Fruit fly (Drosophila melanogaster) whole organism, embryonic: ENCODE data around the gene f-cup.

Experiments
- ATbp ChIP-seq: fragments of 200-800 bp; sonication (Bioruptor generic); optimal IDR thresholded peaks from 2 replicates; lab custom pipeline; 2017; ENCODE audit warnings: missing biosample characterization, mild to moderate bottlenecking, missing genetic modification characterization, missing genetic modification reagents
- Abd-B ChIP-seq: fragments of 200-800 bp; sonication (Bioruptor generic); optimal IDR thresholded peaks from 2 replicates; lab custom pipeline; 2018; ENCODE audit warnings: missing biosample characterization, mild to moderate bottlenecking, missing genetic modification characterization, moderate library complexity
- Bgb ChIP-seq: fragments of 200-800 bp; sonication (Bioruptor generic); IDR thresholded peaks from 2 replicates; pipeline ENCODE4 v1.3.6; 2022; ENCODE audit warnings: missing biosample characterization, missing genetic modification characterization; ENCODE audit not compliant: partially characterized antibody
- C15 ChIP-seq: fragments of 200-800 bp; sonication (Bioruptor generic); IDR thresholded peaks from 3 replicates; pipeline ENCODE4 v1.3.6; 2022; ENCODE audit warnings: missing biosample characterization, missing genetic modification characterization
- CG1024 ChIP-seq: fragments of 200-800 bp; sonication (Bioruptor generic); IDR thresholded peaks from 2 replicates; pipeline ENCODE4 v1.3.6; 2022; ENCODE audit warnings: missing biosample characterization, missing genetic modification characterization
- CG10543 ChIP-seq: fragments of 200-800 bp; sonication (Bioruptor generic); optimal IDR thresholded peaks from 3 replicates; lab custom pipeline; 2017; ENCODE audit warnings: missing biosample characterization, mild to moderate bottlenecking, missing genetic modification characterization, moderate library complexity
- CG12769 ChIP-seq: fragments of 200-800 bp; sonication (Bioruptor generic); optimal IDR thresholded peaks from 2 replicates; lab custom pipeline; 2019; ENCODE audit warnings: missing biosample characterization, mild to moderate bottlenecking, missing genetic modification characterization, moderate library complexity
- CG16813 ChIP-seq: fragments of 200-800 bp; sonication (Bioruptor generic); IDR thresholded peaks from 3 replicates; pipeline ENCODE4 v1.3.6; 2022; ENCODE audit warnings: missing biosample characterization, missing genetic modification characterization; ENCODE audit not compliant: partially characterized antibody
- CG1792 ChIP-seq: fragments of 200-800 bp; sonication (Bioruptor generic); optimal IDR thresholded peaks from 2 replicates; lab custom pipeline; 2016; ENCODE audit warnings: missing biosample characterization, missing genetic modification characterization
- CG2116 ChIP-seq: fragments of 200-800 bp; sonication (Bioruptor generic); optimal IDR thresholded peaks from 3 replicates; lab custom pipeline; 2018; ENCODE audit warnings: missing biosample characterization, mild to moderate bottlenecking, missing genetic modification characterization
- CG2199 ChIP-seq: fragments of 200-800 bp; sonication (Bioruptor generic); IDR thresholded peaks from 3 replicates; pipeline ENCODE4 v1.3.6; 2022; ENCODE audit warnings: missing biosample characterization, missing genetic modification characterization
- CG2678 ChIP-seq: fragments of 200-800 bp; sonication (Bioruptor generic); optimal IDR thresholded peaks from 3 replicates; lab custom pipeline; 2019; ENCODE audit warnings: missing biosample characterization, mild to moderate bottlenecking, missing genetic modification characterization, moderate library complexity
- CG31388 ChIP-seq: fragments of 200-800 bp; sonication (Bioruptor generic); optimal IDR thresholded peaks from 2 replicates; lab custom pipeline; 2016; ENCODE audit warnings: missing biosample characterization, missing genetic modification characterization
- CG3163 ChIP-seq: fragments of 200-800 bp; sonication (Bioruptor generic); optimal IDR thresholded peaks from 3 replicates; lab custom pipeline; 2016; ENCODE audit warnings: missing biosample characterization, missing genetic modification characterization
- CG32532 ChIP-seq: fragments of 200-800 bp; sonication (Bioruptor generic); IDR thresholded peaks from 2 replicates; pipeline ENCODE4 v1.3.6; 2022; ENCODE audit warnings: missing biosample characterization, missing genetic modification characterization
- CG33557 ChIP-seq: fragments of 200-800 bp; sonication (Bioruptor generic); optimal IDR thresholded peaks from 2 replicates; lab custom pipeline; 2019; ENCODE audit warnings: missing biosample characterization, mild to moderate bottlenecking, missing genetic modification characterization, moderate library complexity
- CG6254 ChIP-seq: fragments of 200-800 bp; sonication (Bioruptor generic); optimal IDR thresholded peaks from 3 replicates; lab custom pipeline; 2017; ENCODE audit warnings: mild to moderate bottlenecking, missing biosample characterization, missing genetic modification reagents, missing genetic modification characterization
- CG9437 ChIP-seq: fragments of 200-800 bp; sonication (Bioruptor generic); optimal IDR thresholded peaks from 2 replicates; lab custom pipeline; 2018; ENCODE audit warnings: missing biosample characterization, mild to moderate bottlenecking, missing genetic modification characterization
- CoRest ChIP-seq: fragments of 200-800 bp; sonication (Bioruptor generic); optimal IDR thresholded peaks from 3 replicates; lab custom pipeline; 2018; ENCODE audit warnings: missing biosample characterization, mild to moderate bottlenecking, missing genetic modification characterization, moderate library complexity
- Dref ChIP-seq: fragments of 200-800 bp; sonication (Bioruptor generic); IDR thresholded peaks from 2 replicates; pipeline ENCODE4 v1.3.6; 2022; ENCODE audit warnings: missing biosample characterization, missing genetic modification characterization
- Ets65A ChIP-seq: fragments of 200-800 bp; sonication (Bioruptor generic); peaks from one replicate; lab custom pipeline; 2016; ENCODE audit warnings: missing biosample characterization, missing genetic modification characterization
- H15 ChIP-seq: fragments of 200-800 bp; sonication (Bioruptor generic); IDR thresholded peaks from 3 replicates; pipeline ENCODE4 v1.3.6; 2022; ENCODE audit warnings: missing biosample characterization, missing genetic modification characterization
- H2.0 ChIP-seq: fragments of 200-800 bp; sonication (Bioruptor generic); IDR thresholded peaks from 2 replicates; pipeline ENCODE4 v1.3.6; 2022; ENCODE audit warnings: missing biosample characterization, missing genetic modification characterization
- Hand ChIP-seq: fragments of 200-800 bp; sonication (Bioruptor generic); optimal IDR thresholded peaks from 2 replicates; lab custom pipeline; 2017; ENCODE audit warnings: mild to moderate bottlenecking, missing biosample characterization, missing genetic modification reagents, missing genetic modification characterization
- Hey ChIP-seq: fragments of 200-800 bp; sonication (Bioruptor generic); optimal IDR thresholded peaks from 3 replicates; lab custom pipeline; 2018; ENCODE audit warnings: missing biosample characterization, mild to moderate bottlenecking, missing genetic modification characterization
- HmgZ ChIP-seq: fragments of 200-800 bp; sonication (Bioruptor generic); optimal IDR thresholded peaks from 2 replicates; lab custom pipeline; 2018; ENCODE audit warnings: missing biosample characterization, mild to moderate bottlenecking, missing genetic modification characterization
- Poxn ChIP-seq: fragments of 200-800 bp; sonication (Bioruptor generic); IDR thresholded peaks from 2 replicates; pipeline ENCODE4 v1.3.6; 2022; ENCODE audit warnings: missing biosample characterization, missing genetic modification characterization
- Rfx ChIP-seq: fragments of 200-800 bp; sonication (Bioruptor generic); IDR thresholded peaks from 2 replicates; pipeline ENCODE4 v1.3.6; 2022; ENCODE audit warnings: missing biosample characterization, missing genetic modification characterization
- Six4 ChIP-seq: fragments of 200-800 bp; sonication (Bioruptor generic); optimal IDR thresholded peaks from 2 replicates; lab custom pipeline; 2016; ENCODE audit warnings: missing biosample characterization, missing genetic modification characterization
- Spps ChIP-seq: fragments of 200-800 bp; sonication (Bioruptor generic); optimal IDR thresholded peaks from 2 replicates; lab custom pipeline; 2018; ENCODE audit warnings: missing biosample characterization, mild to moderate bottlenecking, missing genetic modification characterization
- br ChIP-seq: fragments of >200 bp; optimal IDR thresholded peaks from 2 replicates; lab custom pipeline; 2017
- bsh ChIP-seq, 2 experiments: fragments of 200-800 bp; sonication (Bioruptor generic); optimal IDR thresholded peaks; 2 replicates each; lab custom pipeline; 2017 to 2018; ENCODE audit warnings: mild to moderate bottlenecking in 2 of 2, missing biosample characterization in 2 of 2, missing genetic modification characterization in 2 of 2, moderate library complexity in 1 of 2
- dmrt99B ChIP-seq: fragments of 200-800 bp; sonication (Bioruptor generic); optimal IDR thresholded peaks from 2 replicates; lab custom pipeline; 2018; ENCODE audit warnings: missing biosample characterization, mild to moderate bottlenecking, missing genetic modification characterization, moderate library complexity
- dpn ChIP-seq, 2 experiments: fragments of 200-800 bp; sonication (Bioruptor generic); optimal IDR thresholded peaks; 3 replicates each; lab custom pipeline; 2016; ENCODE audit warnings: missing biosample characterization in 2 of 2, missing genetic modification characterization in 2 of 2
- exex ChIP-seq: fragments of 200-800 bp; sonication (Bioruptor generic); optimal IDR thresholded peaks from 4 replicates; lab custom pipeline; 2018; ENCODE audit warnings: missing biosample characterization, mild to moderate bottlenecking, missing genetic modification characterization, moderate library complexity
- grau ChIP-seq: fragments of 200-800 bp; optimal IDR thresholded peaks from 3 replicates; lab custom pipeline; 2019; ENCODE audit warnings: missing biosample characterization, mild to moderate bottlenecking, missing genetic modification characterization, moderate library complexity
- gsb-n ChIP-seq: fragments of 200-800 bp; sonication (Bioruptor generic); optimal IDR thresholded peaks from 3 replicates; lab custom pipeline; 2018; ENCODE audit warnings: missing biosample characterization, mild to moderate bottlenecking, missing genetic modification characterization
- hth ChIP-seq: fragments of >200 bp; optimal IDR thresholded peaks from 2 replicates; lab custom pipeline; 2017; ENCODE audit warnings: inconsistent platforms
- lbe ChIP-seq: fragments of 200-800 bp; sonication (Bioruptor generic); optimal IDR thresholded peaks from 2 replicates; lab custom pipeline; 2016; ENCODE audit warnings: missing biosample characterization, mild to moderate bottlenecking, missing genetic modification characterization
- lilli ChIP-seq: fragments of 200-800 bp; sonication (Bioruptor generic); optimal IDR thresholded peaks from 3 replicates; lab custom pipeline; 2016; ENCODE audit warnings: missing biosample characterization, missing genetic modification characterization
- nerfin-2 ChIP-seq: fragments of 200-800 bp; sonication (Bioruptor generic); IDR thresholded peaks from 2 replicates; pipeline ENCODE4 v1.3.6; 2022; ENCODE audit warnings: missing biosample characterization, missing genetic modification characterization; ENCODE audit not compliant: partially characterized antibody
- nmo ChIP-seq: fragments of 200-800 bp; sonication (Bioruptor generic); optimal IDR thresholded peaks from 2 replicates; lab custom pipeline; 2018; ENCODE audit warnings: missing biosample characterization, mild to moderate bottlenecking, missing genetic modification characterization, moderate library complexity
- pfk ChIP-seq: fragments of 200-800 bp; sonication (Bioruptor generic); optimal IDR thresholded peaks from 2 replicates; lab custom pipeline; 2018; ENCODE audit warnings: missing biosample characterization, mild to moderate bottlenecking, missing genetic modification characterization, moderate library complexity
- ranshi ChIP-seq: fragments of 200-800 bp; sonication (Bioruptor generic); IDR thresholded peaks from 2 replicates; pipeline ENCODE4 v1.3.6; 2022; ENCODE audit warnings: missing biosample characterization, missing genetic modification characterization
- seq ChIP-seq: fragments of 200-800 bp; sonication (Bioruptor generic); IDR thresholded peaks from 2 replicates; pipeline ENCODE4 v1.3.6; 2022; ENCODE audit warnings: missing biosample characterization, missing genetic modification characterization
- shn ChIP-seq: fragments of 200-800 bp; sonication (Bioruptor generic); optimal IDR thresholded peaks from 3 replicates; lab custom pipeline; 2016; ENCODE audit warnings: missing biosample characterization, missing genetic modification characterization
- slp2 ChIP-seq: fragments of 200-800 bp; sonication (Bioruptor generic); optimal IDR thresholded peaks from 2 replicates; lab custom pipeline; 2016; ENCODE audit warnings: missing biosample characterization, missing genetic modification characterization
- tap ChIP-seq: fragments of 200-800 bp; optimal IDR thresholded peaks from 3 replicates; lab custom pipeline; 2019; ENCODE audit warnings: missing biosample characterization, mild to moderate bottlenecking, missing genetic modification characterization, moderate library complexity
- tgo ChIP-seq: fragments of 200-800 bp; sonication (Bioruptor generic); IDR thresholded peaks from 3 replicates; pipeline ENCODE4 v1.3.6; 2022; ENCODE audit warnings: missing biosample characterization, missing genetic modification characterization
- unpg ChIP-seq: fragments of 200-800 bp; sonication (Bioruptor generic); optimal IDR thresholded peaks from 3 replicates; lab custom pipeline; 2018; ENCODE audit warnings: missing biosample characterization, mild to moderate bottlenecking, missing genetic modification characterization, moderate library complexity
- yki ChIP-seq: fragments of >200 bp; optimal IDR thresholded peaks from 3 replicates; lab custom pipeline; 2018
- zf30C ChIP-seq: fragments of 200-800 bp; sonication (Bioruptor generic); optimal IDR thresholded peaks from 3 replicates; lab custom pipeline; 2018; ENCODE audit warnings: missing biosample characterization, mild to moderate bottlenecking, missing genetic modification characterization

Gene f-cup

dm6 chr3R:13645874-13646370, 54.7 kb downstream of the f-cup start, which contains the start of gene sqd (continued):
- TF ChIP-seq shn (GFP tag; lab: Kevin White, UChicago) (no peak), CG1792 (GFP tag; lab: Kevin White, UChicago) (no peak), H15 (GFP tag; lab: Robert Waterston, UW) (no peak), hth (lab: Kevin White, UChicago) (no peak), Bgb (GFP tag; lab: Robert Waterston, UW) (peak; percentile 15; the same call in 1 of the 2 replicates), CG33557 (GFP tag; lab: Kevin White, UChicago) (no peak), dpn (GFP tag; optimal IDR thresholded peaks at IDR 0.05; lab: Kevin White, UChicago) (peak; percentile 6 to 20), pfk (GFP tag; lab: Kevin White, UChicago) (peak; percentile 28), CG1024 (GFP tag; lab: Robert Waterston, UW) (no peak), grau (tag; lab: Kevin White, UChicago) (peak; percentile 31), Abd-B (GFP tag; lab: Kevin White, UChicago) (no peak), Spps (tag; lab: Kevin White, UChicago) (no peak), br (lab: Kevin White, UChicago) (no peak), unpg (GFP tag; lab: Kevin White, UChicago) (peak; percentile 62), gsb-n (tag; lab: Kevin White, UChicago) (peak; percentile 12), Six4 (GFP tag; lab: Kevin White, UChicago) (no peak), CG16813 (GFP tag; lab: Robert Waterston, UW) (0 out of 3 replicates have a peak, but pooled peaks have one; percentile 28), HmgZ (tag; lab: Kevin White, UChicago) (peak; percentile 37), lbe (GFP tag; lab: Kevin White, UChicago) (no peak), ATbp (no peak), H2.0 (no peak), exex (tag; lab: Kevin White, UChicago) (peak; percentile 21), CG32532 (GFP tag; lab: Robert Waterston, UW) (peak; percentile 52), slp2 (GFP tag; lab: Kevin White, UChicago) (no peak), CG9437 (GFP tag; lab: Kevin White, UChicago) (no peak), Dref (GFP tag; lab: Robert Waterston, UW) (no peak), yki (no peak), tgo (GFP tag; lab: Robert Waterston, UW) (no peak), CG2199 (GFP tag; lab: Robert Waterston, UW) (no peak), CG31388 (GFP tag; lab: Kevin White, UChicago) (no peak), lilli (GFP tag; lab: Kevin White, UChicago) (peak; percentile 56), Hey (tag; lab: Kevin White, UChicago) (peak; percentile 46), seq (no peak), Hand (GFP tag; lab: Kevin White, UChicago) (no peak), dmrt99B (peak; percentile 49), CG12769 (tag; lab: Kevin White, UChicago) (no peak), ranshi (no peak), Rfx (peak; percentile 63; the same call in 1 of the 2 replicates), CG2116 (GFP tag; lab: Kevin White, UChicago) (peak; percentile 68), CG6254 (GFP tag; lab: Kevin White, UChicago) (peak; percentile 23), Poxn (GFP tag; lab: Robert Waterston, UW) (no peak), CG2678 (peak; percentile 34), bsh (GFP tag; optimal IDR thresholded peaks at IDR 0.05; lab: Kevin White, UChicago) (peak in 1 of 2 experiments; percentile 42), nmo (GFP tag; lab: Kevin White, UChicago) (peak; percentile 52), C15 (GFP tag; lab: Robert Waterston, UW) (no peak), tap (tag; lab: Kevin White, UChicago) (no peak), CG10543 (peak; percentile 62), CoRest (tag; lab: Kevin White, UChicago) (peak; percentile 55), nerfin-2 (GFP tag; lab: Robert Waterston, UW) (no peak), Ets65A (GFP tag; lab: Kevin White, UChicago) (peak; percentile 90), zf30C (GFP tag; lab: Kevin White, UChicago) (no peak), CG3163 (GFP tag; lab: Kevin White, UChicago) (no peak)
